Fruit fly (Drosophila melanogaster) whole organism, wandering third instar larva: ENCODE results near the gene CG34325.

ENCODE experiments used
- GATAd ChIP-seq: sonication (Bioruptor generic); optimal IDR thresholded peaks from 2 replicates; lab custom pipeline; 2016; ENCODE audit warnings: missing biosample characterization, missing genetic modification characterization
- N ChIP-seq: fragments of >200 bp; optimal IDR thresholded peaks from 2 replicates; lab custom pipeline; 2018; ENCODE audit warnings: missing biosample characterization, missing external identifiers, missing genetic modification characterization
- ey ChIP-seq: fragments of 200-800 bp; sonication (Bioruptor generic); optimal IDR thresholded peaks from 2 replicates; lab custom pipeline; 2016; ENCODE audit warnings: missing biosample characterization, missing genetic modification characterization
- lola ChIP-seq: fragments of >200 bp; optimal IDR thresholded peaks from 2 replicates; lab custom pipeline; 2017; ENCODE audit warnings: missing biosample characterization, missing genetic modification characterization
- pan ChIP-seq: fragments of >200 bp; optimal IDR thresholded peaks from 2 replicates; lab custom pipeline; 2017
- psq ChIP-seq: fragments of 200-800 bp; sonication (Bioruptor generic); optimal IDR thresholded peaks from 3 replicates; lab custom pipeline; 2017; ENCODE audit warnings: missing biosample characterization, mild to moderate bottlenecking, missing genetic modification characterization, moderate library complexity
- sage ChIP-seq: fragments of 200-800 bp; sonication (Bioruptor generic); optimal IDR thresholded peaks from 2 replicates; lab custom pipeline; 2016; ENCODE audit warnings: missing biosample characterization, mild to moderate bottlenecking, missing genetic modification characterization
- sv ChIP-seq: fragments of 200-800 bp; sonication (Bioruptor generic); optimal IDR thresholded peaks from 3 replicates; lab custom pipeline; 2016; ENCODE audit warnings: missing biosample characterization, missing genetic modification characterization
- tai ChIP-seq: sonication (Bioruptor generic); optimal IDR thresholded peaks from 2 replicates; lab custom pipeline; 2016; ENCODE audit warnings: missing biosample characterization, missing genetic modification characterization

dm6 chrX:16760542-16760941, 39.3 kb upstream of the CG34325 start:
- TF ChIP-seq pan (lab: Kevin White, UChicago), result no peak
- no peak for TF ChIP-seq ey
- TF ChIP-seq psq (GFP tag; lab: Kevin White, UChicago), result no peak
- TF ChIP-seq tai (GFP tag; lab: Kevin White, UChicago), result no peak
- no peak for TF ChIP-seq sage (GFP tag; lab: Kevin White, UChicago)
- no peak for TF ChIP-seq N (GFP tag; lab: Kevin White, UChicago)
- TF ChIP-seq sv, result no peak
- TF ChIP-seq GATAd, result no peak
- no peak for TF ChIP-seq lola
